Worm (Caenorhabditis elegans): ENCODE measurements around the gene C42D4.18.

- TF ChIP-seq mxl-3 (GFP tag; optimal IDR thresholded peaks at IDR 0.05) (no peak), set-16 (GFP tag; IDR thresholded peaks at IDR 0.05) (no peak), aly-2 (tag; optimal IDR thresholded peaks at IDR 0.05) (no peak), mdt-29 (GFP tag; IDR thresholded peaks at IDR 0.05) (no peak), jun-1 (tag; optimal IDR thresholded peaks at IDR 0.05) (no peak), ceh-62 (tag; optimal IDR thresholded peaks at IDR 0.05) (no peak), Y5F2A.4 (GFP tag; optimal IDR thresholded peaks at IDR 0.05) (no peak), ces-1 (GFP tag; optimal IDR thresholded peaks at IDR 0.05) (no peak), gei-8 (GFP tag; optimal IDR thresholded peaks at IDR 0.05) (no peak), zfp-2 (tag; optimal IDR thresholded peaks at IDR 0.05) (no peak)
Observed at ce11 chrIV:7176887-7177286, 10.3 kb downstream of the C42D4.18 start, which contains the start of gene str-44.

All from whole organism, L4 larva.